Worm (Caenorhabditis elegans): Measurements from ENCODE around the gene gtap-2.
A peak's percentile ranks its signal among the peaks of the same experiment; 100 is the strongest.

Gene gtap-2

ce11 chrIII:9843715-9844114, 35.4 kb downstream of the gtap-2 start, which contains the start of gene K11H3.5:
Gene K11H3.5, plus strand, starts transcription at chrIII:9843768.
- TF ChIP-seq pes-1 (GFP tag; IDR thresholded peaks at IDR 0.05): no peak
- no peak for TF ChIP-seq flt-1 (GFP tag; IDR thresholded peaks at IDR 0.05)
- no peak for TF ChIP-seq tbx-11 (GFP tag; IDR thresholded peaks at IDR 0.05)
- no peak for TF ChIP-seq hmbx-1 (tag; optimal IDR thresholded peaks at IDR 0.05)
- no peak for TF ChIP-seq hnd-1 (tag; optimal IDR thresholded peaks at IDR 0.05)
- TF ChIP-seq ceh-13 (GFP tag; optimal IDR thresholded peaks at IDR 0.05): no peak
- no peak for TF ChIP-seq scrt-1 (GFP tag; IDR thresholded peaks at IDR 0.05)
- TF ChIP-seq hmg-4 (GFP tag; optimal IDR thresholded peaks at IDR 0.05): no peak
- TF ChIP-seq aly-1 (tag; optimal IDR thresholded peaks at IDR 0.05): no peak
- no peak for TF ChIP-seq tbx-37 (GFP tag; conservative IDR thresholded peaks at IDR 0.05)

- no peak for TF ChIP-seq B0310.2 (tag; optimal IDR thresholded peaks at IDR 0.05)
- no peak for TF ChIP-seq pes-1 (GFP tag; IDR thresholded peaks at IDR 0.05)
- no peak for TF ChIP-seq tbx-11 (GFP tag; IDR thresholded peaks at IDR 0.05)
- no peak for TF ChIP-seq scrt-1 (GFP tag; IDR thresholded peaks at IDR 0.05)
- TF ChIP-seq ceh-13 (GFP tag; optimal IDR thresholded peaks at IDR 0.05): no peak
- TF ChIP-seq flt-1 (GFP tag; IDR thresholded peaks at IDR 0.05): no peak
- no peak for TF ChIP-seq hmbx-1 (tag; optimal IDR thresholded peaks at IDR 0.05)
- no peak for TF ChIP-seq ama-1 (optimal IDR thresholded peaks at IDR 0.05)
- TF ChIP-seq ceh-36 (tag; optimal IDR thresholded peaks at IDR 0.05): no peak
- no peak for TF ChIP-seq tra-4 (tag; optimal IDR thresholded peaks at IDR 0.05)
- TF ChIP-seq hmg-4 (GFP tag; optimal IDR thresholded peaks at IDR 0.05): no peak
- TF ChIP-seq hnd-1 (tag; optimal IDR thresholded peaks at IDR 0.05): no peak
- TF ChIP-seq aly-1 (tag; optimal IDR thresholded peaks at IDR 0.05): no peak
Observed at ce11 chrIII:9846093-9846492, 37.7 kb downstream of the gtap-2 start, which contains the start of gene K11H3.2. Gene K11H3.2, plus strand, starts transcription at chrIII:9846393.

ce11 chrIII:9848083-9848482, 39.7 kb downstream of the gtap-2 start, which contains the start of gene mrpl-36:
Gene mrpl-36, minus strand, starts transcription at chrIII:9848116.
- TF ChIP-seq B0310.2 (tag; optimal IDR thresholded peaks at IDR 0.05) (no peak), tbx-11 (GFP tag; IDR thresholded peaks at IDR 0.05) (no peak), tbx-37 (GFP tag; conservative IDR thresholded peaks at IDR 0.05) (no peak), ceh-36 (tag; optimal IDR thresholded peaks at IDR 0.05) (no peak), hmg-4 (GFP tag; optimal IDR thresholded peaks at IDR 0.05) (no peak), scrt-1 (GFP tag; IDR thresholded peaks at IDR 0.05) (no peak), ets-7 (tag; optimal IDR thresholded peaks at IDR 0.05) (no peak), ama-1 (optimal IDR thresholded peaks at IDR 0.05) (no peak), hnd-1 (tag; optimal IDR thresholded peaks at IDR 0.05) (no peak), flt-1 (GFP tag; IDR thresholded peaks at IDR 0.05) (no peak), pes-1 (GFP tag; IDR thresholded peaks at IDR 0.05) (no peak), aly-1 (tag; optimal IDR thresholded peaks at IDR 0.05) (no peak), F13C5.2 (tag; optimal IDR thresholded peaks at IDR 0.05) (no peak), tra-4 (tag; optimal IDR thresholded peaks at IDR 0.05) (no peak), ceh-13 (GFP tag; optimal IDR thresholded peaks at IDR 0.05) (no peak)

- TF ChIP-seq ceh-13 (GFP tag; optimal IDR thresholded peaks at IDR 0.05): no peak
- no peak for TF ChIP-seq tbx-11 (GFP tag; IDR thresholded peaks at IDR 0.05)
- TF ChIP-seq hmbx-1 (tag; optimal IDR thresholded peaks at IDR 0.05): no peak
Observed at ce11 chrIII:9848603-9849002, 40.3 kb downstream of the gtap-2 start.

ce11 chrIII:9849111-9849510, 40.8 kb downstream of the gtap-2 start:
- TF ChIP-seq flt-1 (GFP tag; IDR thresholded peaks at IDR 0.05): peak; percentile 71; the same call in 1 of the 2 replicates
- TF ChIP-seq tbx-11 (GFP tag; IDR thresholded peaks at IDR 0.05): peak; percentile 74; the same call in 1 of the 2 replicates
- peak; percentile 73 for TF ChIP-seq tbx-37 (GFP tag; conservative IDR thresholded peaks at IDR 0.05)
- peak; percentile 73 for TF ChIP-seq scrt-1 (GFP tag; IDR thresholded peaks at IDR 0.05)
- TF ChIP-seq pes-1 (GFP tag; IDR thresholded peaks at IDR 0.05): peak; percentile 80

ce11 chrIII:9849950-9850349, 41.6 kb downstream of the gtap-2 start:
- TF ChIP-seq hnd-1 (tag; optimal IDR thresholded peaks at IDR 0.05) (no peak), ceh-13 (GFP tag; optimal IDR thresholded peaks at IDR 0.05) (no peak), aly-1 (tag; optimal IDR thresholded peaks at IDR 0.05) (no peak), ets-7 (tag; optimal IDR thresholded peaks at IDR 0.05) (no peak), flt-1 (GFP tag; IDR thresholded peaks at IDR 0.05) (no peak), hmg-4 (GFP tag; optimal IDR thresholded peaks at IDR 0.05) (no peak), sea-1 (GFP tag; conservative IDR thresholded peaks at IDR 0.05) (no peak), tbx-11 (GFP tag; IDR thresholded peaks at IDR 0.05) (no peak), ama-1 (optimal IDR thresholded peaks at IDR 0.05) (no peak), tra-4 (tag; optimal IDR thresholded peaks at IDR 0.05) (no peak), tbx-37 (GFP tag; conservative IDR thresholded peaks at IDR 0.05) (no peak), F13C5.2 (tag; optimal IDR thresholded peaks at IDR 0.05) (no peak), hmbx-1 (tag; optimal IDR thresholded peaks at IDR 0.05) (no peak)

ce11 chrIII:9850877-9851276, 42.5 kb downstream of the gtap-2 start:
- TF ChIP-seq hnd-1 (tag; optimal IDR thresholded peaks at IDR 0.05) (no peak), ceh-36 (tag; optimal IDR thresholded peaks at IDR 0.05) (no peak), tra-4 (tag; optimal IDR thresholded peaks at IDR 0.05) (no peak), hmg-4 (GFP tag; optimal IDR thresholded peaks at IDR 0.05) (no peak), flt-1 (GFP tag; IDR thresholded peaks at IDR 0.05) (no peak), F13C5.2 (tag; optimal IDR thresholded peaks at IDR 0.05) (no peak), tbx-37 (GFP tag; conservative IDR thresholded peaks at IDR 0.05) (no peak), B0310.2 (tag; optimal IDR thresholded peaks at IDR 0.05) (no peak), pes-1 (GFP tag; IDR thresholded peaks at IDR 0.05) (no peak), ama-1 (optimal IDR thresholded peaks at IDR 0.05) (no peak), sea-1 (GFP tag; conservative IDR thresholded peaks at IDR 0.05) (no peak), scrt-1 (GFP tag; IDR thresholded peaks at IDR 0.05) (no peak), ceh-13 (GFP tag; optimal IDR thresholded peaks at IDR 0.05) (no peak), tbx-11 (GFP tag; IDR thresholded peaks at IDR 0.05) (no peak)

ce11 chrIII:9851547-9851946, 43.2 kb downstream of the gtap-2 start, which contains the start of gene K11H3.3:
Gene K11H3.3, plus strand, starts transcription at chrIII:9851854.
- TF ChIP-seq sea-1 (GFP tag; conservative IDR thresholded peaks at IDR 0.05): no peak
- TF ChIP-seq tbx-37 (GFP tag; conservative IDR thresholded peaks at IDR 0.05): no peak
- TF ChIP-seq ets-7 (tag; optimal IDR thresholded peaks at IDR 0.05): no peak
- TF ChIP-seq hnd-1 (tag; optimal IDR thresholded peaks at IDR 0.05): no peak
- TF ChIP-seq scrt-1 (GFP tag; IDR thresholded peaks at IDR 0.05): no peak
- TF ChIP-seq ceh-36 (tag; optimal IDR thresholded peaks at IDR 0.05): no peak
- no peak for TF ChIP-seq ceh-13 (GFP tag; optimal IDR thresholded peaks at IDR 0.05)
